Worm (Caenorhabditis elegans): ENCODE measurements around the gene T20B12.4.

T20B12.4 gene

DNA sequence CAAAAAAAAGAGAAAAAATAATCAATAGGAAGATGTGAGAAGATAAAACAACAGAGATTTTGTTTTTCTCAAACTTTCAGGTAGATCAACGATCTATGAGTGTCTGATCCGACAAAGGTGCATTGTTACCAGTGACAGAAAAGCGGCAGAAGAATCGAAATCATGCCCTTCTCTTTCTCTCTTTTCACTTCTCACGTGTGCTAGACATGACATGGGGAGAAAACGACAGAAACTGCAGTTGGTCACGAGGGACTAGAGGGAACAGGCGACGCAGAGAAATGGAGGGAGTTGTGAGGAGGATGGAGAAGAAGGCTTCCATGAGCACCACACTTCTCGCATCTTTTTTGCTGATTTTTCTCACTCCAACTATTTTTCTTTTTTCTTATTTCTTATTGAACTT lies 32.3 kb upstream of the T20B12.4 start, which contains the start of gene F56C9.10 (continued):
- TF ChIP-seq madf-10 (tag; optimal IDR thresholded peaks at IDR 0.05): peak; percentile 77
- no peak for TF ChIP-seq hrde-1 (tag; optimal IDR thresholded peaks at IDR 0.05; ENCODE audit: borderline replicate concordance)
- TF ChIP-seq ztf-26 (tag; optimal IDR thresholded peaks at IDR 0.05): peak; percentile 62
- no peak for TF ChIP-seq madf-8 (GFP tag; conservative IDR thresholded peaks at IDR 0.05)
- TF ChIP-seq hsf-1 (GFP tag; IDR thresholded peaks at IDR 0.05): no peak
- no peak for TF ChIP-seq F57A8.1 (GFP tag; optimal IDR thresholded peaks at IDR 0.05)
- TF ChIP-seq Y95B8A.8 (GFP tag; IDR thresholded peaks at IDR 0.05): no peak
- no peak for TF ChIP-seq xnd-1 (tag; optimal IDR thresholded peaks at IDR 0.05)
- no peak for TF ChIP-seq bed-2 (GFP tag; IDR thresholded peaks at IDR 0.05)
- no peak for TF ChIP-seq attf-6 (GFP tag; IDR thresholded peaks at IDR 0.05)
- TF ChIP-seq K11D2.4 (GFP tag; IDR thresholded peaks at IDR 0.05): 0 out of 2 replicates have a peak, but pooled peaks have one; percentile 35
- peak; percentile 86 for TF ChIP-seq attf-5 (GFP tag; optimal IDR thresholded peaks at IDR 0.05)
- no peak for TF ChIP-seq ceh-91 (GFP tag; IDR thresholded peaks at IDR 0.05)
- peak; percentile 67 for TF ChIP-seq tlf-1 (GFP tag; optimal IDR thresholded peaks at IDR 0.05)
- no peak for TF ChIP-seq F52B5.7 (tag; optimal IDR thresholded peaks at IDR 0.05)
- TF ChIP-seq rcor-1 (GFP tag; IDR thresholded peaks at IDR 0.05): 0 out of 2 replicates have a peak, but pooled peaks have one; percentile 20
- peak; percentile 53 for TF ChIP-seq ZK185.1 (tag; optimal IDR thresholded peaks at IDR 0.05; ENCODE audit: poor library complexity, severe bottlenecking)
- no peak for TF ChIP-seq attf-3 (GFP tag; conservative IDR thresholded peaks at IDR 0.05)
- TF ChIP-seq madf-3 (GFP tag; IDR thresholded peaks at IDR 0.05): peak; percentile 77; the same call in 1 of the 2 replicates
- TF ChIP-seq B0336.3 (GFP tag; IDR thresholded peaks at IDR 0.05): peak; percentile 90
- TF ChIP-seq let-607 (tag; optimal IDR thresholded peaks at IDR 0.05): peak; percentile 67 to 69
- no peak for TF ChIP-seq egrh-3 (GFP tag; IDR thresholded peaks at IDR 0.05)
- no peak for TF ChIP-seq ceh-100 (GFP tag; IDR thresholded peaks at IDR 0.05)
- TF ChIP-seq T07F8.4 (tag; optimal IDR thresholded peaks at IDR 0.05): no peak
- TF ChIP-seq let-526 (GFP tag; IDR thresholded peaks at IDR 0.05): peak; percentile 51; the same call in 1 of the 2 replicates
- TF ChIP-seq atf-7 (tag; optimal IDR thresholded peaks at IDR 0.05): peak; percentile 72
- peak; percentile 75 for TF ChIP-seq zfh-2 (GFP tag; conservative IDR thresholded peaks at IDR 0.05)
- peak; percentile 83 for TF ChIP-seq nfyb-1 (GFP tag; IDR thresholded peaks at IDR 0.05)
- TF ChIP-seq ztf-6 (GFP tag; IDR thresholded peaks at IDR 0.05): 0 out of 2 replicates have a peak, but pooled peaks have one; percentile 7
- TF ChIP-seq lin-35 (GFP tag; optimal IDR thresholded peaks at IDR 0.05): peak in 1 of 3 experiments; percentile 27
- TF ChIP-seq lsy-27 (tag; optimal IDR thresholded peaks at IDR 0.05; ENCODE audit: borderline replicate concordance, insufficient read depth): no peak
- peak; percentile 60 for TF ChIP-seq mcd-1 (GFP tag; IDR thresholded peaks at IDR 0.05)
- no peak for TF ChIP-seq nhr-27 (tag; optimal IDR thresholded peaks at IDR 0.05)
- no peak for TF ChIP-seq egl-18 (GFP tag; IDR thresholded peaks at IDR 0.05)
- no peak for TF ChIP-seq F23B12.7 (tag; optimal IDR thresholded peaks at IDR 0.05; ENCODE audit: insufficient read depth)
- TF ChIP-seq gei-17 (GFP tag; optimal IDR thresholded peaks at IDR 0.05): peak; percentile 43
- peak; percentile 19 for TF ChIP-seq ets-4 (GFP tag; optimal IDR thresholded peaks at IDR 0.05)
- no peak for TF ChIP-seq tbx-9 (tag; optimal IDR thresholded peaks at IDR 0.05; ENCODE audit: borderline replicate concordance)
- no peak for TF ChIP-seq dpff-1 (tag; optimal IDR thresholded peaks at IDR 0.05)
- peak; percentile 71; the same call in 1 of the 2 replicates for TF ChIP-seq ekl-4 (GFP tag; IDR thresholded peaks at IDR 0.05)
- TF ChIP-seq hlh-26 (GFP tag; conservative IDR thresholded peaks at IDR 0.05): no peak
- no peak for TF ChIP-seq nhr-179 (tag; optimal IDR thresholded peaks at IDR 0.05)
- no peak for TF ChIP-seq Y53F4B.3 (GFP tag; IDR thresholded peaks at IDR 0.05)
- no peak for TF ChIP-seq B0261.1 (tag; optimal IDR thresholded peaks at IDR 0.05)
- no peak for TF ChIP-seq nfya-1 (tag; optimal IDR thresholded peaks at IDR 0.05; ENCODE audit: borderline replicate concordance, insufficient read depth)
- TF ChIP-seq ztf-22 (GFP tag; optimal IDR thresholded peaks at IDR 0.05): no peak
- peak; percentile 56; the same call in 1 of the 2 replicates for TF ChIP-seq Y53G8AR.9 (GFP tag; conservative IDR thresholded peaks at IDR 0.05)

Measured in whole organism, young adult.